Fruit fly (Drosophila melanogaster): Measurements from ENCODE around the gene CG11529.

Gene CG11529

dm6 chr3L:12162156-12162682 lies 35.4 kb upstream of the CG11529 start (continued):
- TF ChIP-seq Mes4 (GFP tag; optimal IDR thresholded peaks at IDR 0.05): no peak
- no peak for TF ChIP-seq CG17359 (tag; optimal IDR thresholded peaks at IDR 0.05)
- no peak for TF ChIP-seq dati (GFP tag; IDR thresholded peaks at IDR 0.05)
- no peak for TF ChIP-seq CG1602 (GFP tag; optimal IDR thresholded peaks at IDR 0.05)
- no peak for TF ChIP-seq Ravus (GFP tag; IDR thresholded peaks at IDR 0.05)
- no peak for TF ChIP-seq HmgZ (tag; optimal IDR thresholded peaks at IDR 0.05)
- TF ChIP-seq usp (GFP tag; optimal IDR thresholded peaks at IDR 0.05): no peak
- no peak for TF ChIP-seq MBD-R2 (GFP tag; IDR thresholded peaks at IDR 0.05)
- peak; percentile 53 for TF ChIP-seq cwo (GFP tag; optimal IDR thresholded peaks at IDR 0.05)
- TF ChIP-seq CG8290 (GFP tag; optimal IDR thresholded peaks at IDR 0.05): no peak
- TF ChIP-seq CG8290 (tag; optimal IDR thresholded peaks at IDR 0.05): no peak
- TF ChIP-seq sisA (GFP tag; IDR thresholded peaks at IDR 0.05): no peak
- TF ChIP-seq Rfx (GFP tag; IDR thresholded peaks at IDR 0.05): peak; percentile 13; the same call in 1 of the 2 replicates
- 0 out of 3 replicates have a peak, but pooled peaks have one; percentile 13 for TF ChIP-seq CG16813 (GFP tag; IDR thresholded peaks at IDR 0.05; ENCODE audit: partially characterized antibody)
- TF ChIP-seq Ets97D (GFP tag; optimal IDR thresholded peaks at IDR 0.05): no peak
- TF ChIP-seq otp (GFP tag; IDR thresholded peaks at IDR 0.05): no peak
- TF ChIP-seq kni (GFP tag; optimal IDR thresholded peaks at IDR 0.05): peak; percentile 16
- TF ChIP-seq D (optimal IDR thresholded peaks at IDR 0.05): no peak
- no peak for TF ChIP-seq D (GFP tag; optimal IDR thresholded peaks at IDR 0.05)
- no peak for TF ChIP-seq CG4820 (GFP tag; optimal IDR thresholded peaks at IDR 0.05)
- TF ChIP-seq Hr39 (optimal IDR thresholded peaks at IDR 0.05): peak; percentile 56
- no peak for TF ChIP-seq Rx (GFP tag; IDR thresholded peaks at IDR 0.05)
- no peak for TF ChIP-seq CG11695 (GFP tag; IDR thresholded peaks at IDR 0.05)
- TF ChIP-seq CG4730 (GFP tag; IDR thresholded peaks at IDR 0.05): no peak
- TF ChIP-seq sens-2 (GFP tag; IDR thresholded peaks at IDR 0.05): no peak
- no peak for TF ChIP-seq wek (GFP tag; optimal IDR thresholded peaks at IDR 0.05)
- no peak for TF ChIP-seq PHDP (tag; optimal IDR thresholded peaks at IDR 0.05)
- TF ChIP-seq Med (GFP tag): peak; percentile 83
- no peak for TF ChIP-seq ssp (GFP tag; IDR thresholded peaks at IDR 0.05)
- no peak for TF ChIP-seq CG4707 (GFP tag; optimal IDR thresholded peaks at IDR 0.05)
- no peak for TF ChIP-seq Meics (GFP tag; optimal IDR thresholded peaks at IDR 0.05)
- no peak for TF ChIP-seq CG4328 (GFP tag; optimal IDR thresholded peaks at IDR 0.05)
- no peak for TF ChIP-seq Fer1 (GFP tag; optimal IDR thresholded peaks at IDR 0.05)
- TF ChIP-seq tin (GFP tag; optimal IDR thresholded peaks at IDR 0.05): no peak
- TF ChIP-seq tap (tag; optimal IDR thresholded peaks at IDR 0.05): no peak
- TF ChIP-seq croc (GFP tag; conservative IDR thresholded peaks at IDR 0.05): no peak
- no peak for TF ChIP-seq Neu2 (GFP tag; optimal IDR thresholded peaks at IDR 0.05; ENCODE audit: borderline replicate concordance)
- no peak for TF ChIP-seq sqz (GFP tag; optimal IDR thresholded peaks at IDR 0.05)
- no peak for TF ChIP-seq CG34422 (GFP tag; IDR thresholded peaks at IDR 0.05)
- TF ChIP-seq Pdp1 (GFP tag; optimal IDR thresholded peaks at IDR 0.05): no peak

DNA sequence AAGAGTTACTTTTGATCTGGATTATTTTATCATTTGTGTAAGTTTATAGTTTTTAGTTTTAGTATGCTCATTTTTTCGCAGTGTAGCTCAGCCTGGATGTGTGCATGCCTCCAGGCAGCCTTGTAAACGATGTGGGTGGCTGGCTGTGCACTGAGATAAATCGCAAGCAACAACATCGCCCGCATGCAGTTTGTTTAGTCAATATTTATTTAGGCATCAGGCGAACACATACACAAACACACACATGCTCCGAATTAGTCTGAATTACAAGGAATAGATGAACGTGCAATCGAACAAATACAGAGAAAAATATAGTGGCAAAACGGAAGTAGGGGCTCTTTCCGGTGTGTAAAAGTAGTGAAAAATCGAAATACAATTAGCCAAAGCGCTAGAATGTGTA lies 34.5 kb upstream of the CG11529 start:
- TF ChIP-seq pum (GFP tag; optimal IDR thresholded peaks at IDR 0.05) (no peak), CG10462 (GFP tag; optimal IDR thresholded peaks at IDR 0.05) (no peak), grau (tag; optimal IDR thresholded peaks at IDR 0.05) (peak; percentile 11), CG4617 (GFP tag; optimal IDR thresholded peaks at IDR 0.05; ENCODE audit: borderline replicate concordance) (no peak), NFAT (GFP tag; IDR thresholded peaks at IDR 0.05) (no peak), crc (GFP tag; optimal IDR thresholded peaks at IDR 0.05) (no peak), ci (GFP tag; IDR thresholded peaks at IDR 0.05) (peak; percentile 46; the same call in 2 of the 3 replicates), gcm2 (GFP tag; optimal IDR thresholded peaks at IDR 0.05) (no peak), sens-2 (GFP tag; IDR thresholded peaks at IDR 0.05) (no peak), CG4854 (GFP tag; optimal IDR thresholded peaks at IDR 0.05) (no peak), caup (GFP tag; optimal IDR thresholded peaks at IDR 0.05; ENCODE audit: severe bottlenecking) (no peak), CG18619 (GFP tag; optimal IDR thresholded peaks at IDR 0.05) (no peak), Atf3 (GFP tag; optimal IDR thresholded peaks at IDR 0.05) (no peak), B-H1 (GFP tag; IDR thresholded peaks at IDR 0.05) (no peak), z (GFP tag; IDR thresholded peaks at IDR 0.05) (0 out of 3 replicates have a peak, but pooled peaks have one; percentile 33), CG6791 (GFP tag; IDR thresholded peaks at IDR 0.05; ENCODE audit: partially characterized antibody) (no peak)

Data from whole organism, embryonic.